Worm (Caenorhabditis elegans) whole organism, young adult: ENCODE data around the gene spas-1.

ENCODE experiments used
- B0035.1 ChIP-seq: sonication (generic microtip); optimal IDR thresholded peaks from 2 replicates; lab custom pipeline; 2016; ENCODE audit warnings: missing genetic modification characterization, mild to moderate bottlenecking, missing compliant biosample characterization, missing genotype, missing genetic modification reagents
- C17E4.6 ChIP-seq: fragments of 200-800 bp; sonication (Bioruptor generic); IDR thresholded peaks from 2 replicates; pipeline ENCODE4 v1.3.6; 2022; ENCODE audit warnings: missing genetic modification reagents, missing genetic modification characterization, missing compliant biosample characterization
- F23B12.7 ChIP-seq: sonication (generic microtip); optimal IDR thresholded peaks from 2 replicates; lab custom pipeline; 2017; ENCODE audit warnings: missing genetic modification characterization, mild to moderate bottlenecking, missing compliant biosample characterization, antibody characterized with exemption, moderate library complexity; ENCODE audit not compliant: insufficient read depth
- F57A8.1 ChIP-seq: fragments of 200-800 bp; sonication (Bioruptor generic); optimal IDR thresholded peaks from 2 replicates; lab custom pipeline; 2018; ENCODE audit warnings: mild to moderate bottlenecking, missing genetic modification characterization, moderate library complexity, missing compliant biosample characterization
- K12H6.12 ChIP-seq: fragments of 200-800 bp; sonication (Bioruptor generic); optimal IDR thresholded peaks from 2 replicates; lab custom pipeline; 2018; ENCODE audit warnings: mild to moderate bottlenecking, missing genetic modification characterization, missing compliant biosample characterization
- T26A5.8 ChIP-seq: sonication (generic microtip); optimal IDR thresholded peaks from 2 replicates; lab custom pipeline; 2016; ENCODE audit warnings: missing genetic modification characterization, missing compliant biosample characterization
- atf-7 ChIP-seq: sonication (generic microtip); optimal IDR thresholded peaks from 2 replicates; lab custom pipeline; 2017; ENCODE audit warnings: mild to moderate bottlenecking, missing genetic modification characterization, missing compliant biosample characterization
- attf-3 ChIP-seq: fragments of 200-800 bp; sonication (Bioruptor generic); conservative IDR thresholded peaks from 2 replicates; pipeline ENCODE4 v1.3.6; 2022; ENCODE audit warnings: missing genetic modification reagents, missing genetic modification characterization, missing compliant biosample characterization
- attf-5 ChIP-seq: fragments of 200-800 bp; sonication (Bioruptor generic); optimal IDR thresholded peaks from 2 replicates; lab custom pipeline; 2018; ENCODE audit warnings: mild to moderate bottlenecking, missing genetic modification characterization, missing compliant biosample characterization
- ccch-3 ChIP-seq: fragments of 200-800 bp; sonication (Bioruptor generic); optimal IDR thresholded peaks from 2 replicates; lab custom pipeline; 2018; ENCODE audit warnings: mild to moderate bottlenecking, missing genetic modification characterization, missing compliant biosample characterization
- cebp-1 ChIP-seq, 2 experiments: fragments of 200-800 bp in 1 of 2; sonication (Bioruptor generic) in 1 of 2; sonication (generic microtip) in 1 of 2; IDR thresholded peaks in 1 of 2; optimal IDR thresholded peaks in 1 of 2; 2 replicates each; pipeline versions ENCODE4 v1.3.6 to Lab custom; 2017 to 2022; ENCODE audit warnings: missing compliant biosample characterization in 2 of 2, missing genetic modification characterization in 2 of 2, mild to moderate bottlenecking in 1 of 2, missing genetic modification reagents in 1 of 2, moderate library complexity in 1 of 2
- ceh-27 ChIP-seq: fragments of 200-800 bp; sonication (Bioruptor generic); optimal IDR thresholded peaks from 2 replicates; lab custom pipeline; 2018; ENCODE audit warnings: mild to moderate bottlenecking, missing genetic modification characterization, moderate library complexity, missing compliant biosample characterization
- dox-1 ChIP-seq: fragments of 200-800 bp; sonication (Bioruptor generic); IDR thresholded peaks from 2 replicates; pipeline ENCODE4 v1.3.6; 2022; ENCODE audit warnings: missing genetic modification reagents, missing genetic modification characterization, missing compliant biosample characterization
- dpl-1 ChIP-seq: fragments of 150-350 bp; optimal IDR thresholded peaks from 2 replicates; lab custom pipeline; 2014; ENCODE audit warnings: missing biosample characterization, missing genetic modification reagents, missing genetic modification characterization
- efl-1 ChIP-seq: fragments of 150-350 bp; optimal IDR thresholded peaks from 2 replicates; lab custom pipeline; 2014; ENCODE audit warnings: missing biosample characterization, missing genetic modification reagents, missing genetic modification characterization
- hmg-1.2 ChIP-seq: fragments of 200-800 bp; sonication (Bioruptor generic); IDR thresholded peaks from 2 replicates; pipeline ENCODE4 v1.3.6; 2022; ENCODE audit warnings: missing genetic modification reagents, missing genetic modification characterization, missing compliant biosample characterization
- lag-1 ChIP-seq: fragments of 200-800 bp; sonication (Bioruptor generic); IDR thresholded peaks from 2 replicates; pipeline ENCODE4 v1.3.6; 2022; ENCODE audit warnings: missing genetic modification reagents, missing genetic modification characterization, missing compliant biosample characterization
- let-526 ChIP-seq: fragments of 200-800 bp; sonication (Bioruptor generic); IDR thresholded peaks from 2 replicates; pipeline ENCODE4 v1.3.6; 2022; ENCODE audit warnings: missing genetic modification reagents, missing genetic modification characterization, missing compliant biosample characterization
- let-607 ChIP-seq, 2 experiments: fragments of 200-800 bp in 1 of 2; sonication (Bioruptor generic) in 1 of 2; sonication (generic microtip) in 1 of 2; optimal IDR thresholded peaks; 2 replicates each; lab custom pipeline; 2016 to 2018; ENCODE audit warnings: mild to moderate bottlenecking in 2 of 2, missing compliant biosample characterization in 2 of 2, missing genetic modification characterization in 2 of 2, moderate library complexity in 2 of 2, missing genotype in 1 of 2
- madf-10 ChIP-seq: sonication (generic microtip); optimal IDR thresholded peaks from 2 replicates; lab custom pipeline; 2016; ENCODE audit warnings: mild to moderate bottlenecking, missing genetic modification characterization, missing compliant biosample characterization
- madf-3 ChIP-seq: fragments of 200-800 bp; sonication (Bioruptor generic); IDR thresholded peaks from 2 replicates; pipeline ENCODE4 v1.3.6; 2022; ENCODE audit warnings: missing genetic modification reagents, missing genetic modification characterization, missing compliant biosample characterization
- madf-6 ChIP-seq: fragments of 200-800 bp; sonication (Bioruptor generic); IDR thresholded peaks from 2 replicates; pipeline ENCODE4 v1.3.6; 2022; ENCODE audit warnings: missing genetic modification reagents, missing genetic modification characterization, missing compliant biosample characterization
- madf-8 ChIP-seq: fragments of 200-800 bp; sonication (Bioruptor generic); conservative IDR thresholded peaks from 2 replicates; pipeline ENCODE4 v1.3.6; 2022; ENCODE audit warnings: missing genetic modification reagents, missing genetic modification characterization, missing compliant biosample characterization
- mcd-1 ChIP-seq: fragments of 200-800 bp; sonication (Bioruptor generic); IDR thresholded peaks from 2 replicates; pipeline ENCODE4 v1.3.6; 2022; ENCODE audit warnings: missing genetic modification reagents, missing genetic modification characterization, missing compliant biosample characterization
- mes-4 ChIP-seq: sonication (generic microtip); optimal IDR thresholded peaks from 2 replicates; lab custom pipeline; 2016; ENCODE audit warnings: missing genotype, missing genetic modification characterization, missing compliant biosample characterization
- nhr-179 ChIP-seq: sonication (generic microtip); optimal IDR thresholded peaks from 2 replicates; lab custom pipeline; 2016; ENCODE audit warnings: mild to moderate bottlenecking, missing genetic modification characterization, missing compliant biosample characterization
- nhr-80 ChIP-seq: sonication (generic microtip); optimal IDR thresholded peaks from 2 replicates; lab custom pipeline; 2016; ENCODE audit warnings: missing genetic modification characterization, missing compliant biosample characterization
- snpc-1.1 ChIP-seq: sonication (generic microtip); optimal IDR thresholded peaks from 2 replicates; lab custom pipeline; 2017; ENCODE audit warnings: missing genetic modification characterization, mild to moderate bottlenecking, missing compliant biosample characterization, antibody characterized with exemption, moderate library complexity, missing genotype, missing genetic modification reagents; ENCODE audit not compliant: insufficient read depth
- snpc-4 ChIP-seq, 5 experiments: fragments of 150-350 bp in 1 of 5; sonication (generic microtip) in 4 of 5; optimal IDR thresholded peaks; 2 replicates each; lab custom pipeline; 2014 to 2018; ENCODE audit warnings: missing genetic modification characterization in 5 of 5, missing biosample characterization in 3 of 5, antibody characterized with exemption in 2 of 5, mild to moderate bottlenecking in 2 of 5, missing compliant biosample characterization in 2 of 5, missing genotype in 2 of 5, moderate library complexity in 2 of 5, missing genetic modification reagents in 1 of 5
- unc-130 ChIP-seq: sonication (generic microtip); optimal IDR thresholded peaks from 2 replicates; lab custom pipeline; 2016; ENCODE audit warnings: missing genetic modification reagents, missing genetic modification characterization, missing compliant biosample characterization
- unc-62 ChIP-seq: fragments of 150-350 bp; optimal IDR thresholded peaks from 2 replicates; lab custom pipeline; 2014; ENCODE audit warnings: missing biosample characterization, missing genetic modification reagents, missing genetic modification characterization
- xnd-1 ChIP-seq: sonication (generic microtip); optimal IDR thresholded peaks from 2 replicates; lab custom pipeline; 2016; ENCODE audit warnings: missing genotype, missing genetic modification reagents, missing genetic modification characterization, missing compliant biosample characterization
- ztf-18 ChIP-seq: sonication (generic microtip); optimal IDR thresholded peaks from 2 replicates; lab custom pipeline; 2016; ENCODE audit warnings: missing genotype, mild to moderate bottlenecking, missing genetic modification characterization, missing compliant biosample characterization

Gene spas-1

ce11 chrV:9197121-9197520 is 21.5 kb downstream of the spas-1 start, which contains the start of gene C24B5.4:
Gene C24B5.4, minus strand, starts transcription at chrV:9197326.
- TF ChIP-seq nhr-80 (tag; lab: Kevin White, UChicago) (peak; percentile 19), F23B12.7 (tag; lab: Kevin White, UChicago) (no peak)

- TF ChIP-seq madf-6 (no peak), atf-7 (tag; lab: Kevin White, UChicago) (no peak), let-526 (no peak), nhr-179 (no peak)
Observed at ce11 chrV:9198887-9199286, 23.3 kb downstream of the spas-1 start, which contains the start of gene str-177. Gene str-177, minus strand, starts transcription at chrV:9198987.

ce11 chrV:9202710-9203109 is 27.1 kb downstream of the spas-1 start, which contains the start of gene asp-2:
Gene asp-2, plus strand, starts transcription at chrV:9203077.
- TF ChIP-seq let-607 (tag; optimal IDR thresholded peaks at IDR 0.05; lab: Kevin White, UChicago), result no peak
- TF ChIP-seq nhr-80 (tag; lab: Kevin White, UChicago), result peak; percentile 73

- TF ChIP-seq madf-8 (GFP tag; lab: Robert Waterston, UW) (no peak), T26A5.8 (tag; lab: Kevin White, UChicago) (no peak), mes-4 (no peak), dpl-1 (GFP tag; lab: Kevin White, UChicago) (no peak), F57A8.1 (no peak), mcd-1 (GFP tag; lab: Robert Waterston, UW) (no peak), ccch-3 (GFP tag; lab: Kevin White, UChicago) (no peak), xnd-1 (no peak), madf-3 (GFP tag; lab: Robert Waterston, UW) (no peak), ztf-18 (tag; lab: Kevin White, UChicago) (no peak), K12H6.12 (tag; lab: Kevin White, UChicago) (no peak), attf-3 (GFP tag; lab: Robert Waterston, UW) (no peak), C17E4.6 (GFP tag; lab: Robert Waterston, UW) (no peak), snpc-1.1 (tag; lab: Kevin White, UChicago) (no peak), B0035.1 (tag; lab: Kevin White, UChicago) (no peak), unc-130 (no peak), efl-1 (GFP tag; lab: Kevin White, UChicago) (no peak)
Observed at ce11 chrV:9207377-9207776, 31.8 kb downstream of the spas-1 start, which contains the start of gene inx-10. Gene inx-10, minus strand, starts transcription at chrV:9207477.

ce11 chrV:9208878-9209277 is 33.3 kb downstream of the spas-1 start:
- peak; percentile 69 for TF ChIP-seq hmg-1.2 (GFP tag; lab: Robert Waterston, UW)
- TF ChIP-seq lag-1, result 0 out of 2 replicates have a peak, but pooled peaks have one; percentile 19
- no peak for TF ChIP-seq madf-10 (tag; lab: Kevin White, UChicago)

- TF ChIP-seq dox-1 (GFP tag; lab: Robert Waterston, UW), result peak; percentile 47; the same call in 1 of the 2 replicates
- TF ChIP-seq nhr-80 (tag; lab: Kevin White, UChicago), result peak; percentile 76
- peak; percentile 87 for TF ChIP-seq attf-5 (GFP tag; lab: Kevin White, UChicago)
- TF ChIP-seq snpc-4 (GFP tag; optimal IDR thresholded peaks at IDR 0.05; lab: Kevin White, UChicago), result no peak
- peak in 1 of 4 experiments; percentile 60 for TF ChIP-seq snpc-4 (tag; optimal IDR thresholded peaks at IDR 0.05; lab: Kevin White, UChicago)
- TF ChIP-seq let-607 (tag; optimal IDR thresholded peaks at IDR 0.05; lab: Kevin White, UChicago), result peak in 1 of 2 experiments; percentile 59
- peak; percentile 35 for TF ChIP-seq F23B12.7 (tag; lab: Kevin White, UChicago)
- TF ChIP-seq hmg-1.2 (GFP tag; lab: Robert Waterston, UW), result peak; percentile 74; the same call in 1 of the 2 replicates
- TF ChIP-seq ceh-27 (GFP tag; lab: Kevin White, UChicago), result peak; percentile 7
- TF ChIP-seq B0035.1 (tag; lab: Kevin White, UChicago), result no peak
- TF ChIP-seq dpl-1 (GFP tag; lab: Kevin White, UChicago), result no peak
- peak; percentile 48; the same call in 1 of the 2 replicates for TF ChIP-seq mcd-1 (GFP tag; lab: Robert Waterston, UW)
- TF ChIP-seq K12H6.12 (tag; lab: Kevin White, UChicago), result peak; percentile 8
- TF ChIP-seq unc-62, result no peak
- TF ChIP-seq cebp-1 (GFP tag; IDR thresholded peaks at IDR 0.05; lab: Robert Waterston, UW), result no peak
- peak; percentile 22 for TF ChIP-seq cebp-1 (tag; optimal IDR thresholded peaks at IDR 0.05; lab: Kevin White, UChicago)
- TF ChIP-seq ztf-18 (tag; lab: Kevin White, UChicago), result peak; percentile 22
Observed at ce11 chrV:9212499-9212898, 36.9 kb downstream of the spas-1 start.
